Fruit fly (Drosophila melanogaster): ENCODE results near the gene CG5068.

The CG5068 gene

DNA sequence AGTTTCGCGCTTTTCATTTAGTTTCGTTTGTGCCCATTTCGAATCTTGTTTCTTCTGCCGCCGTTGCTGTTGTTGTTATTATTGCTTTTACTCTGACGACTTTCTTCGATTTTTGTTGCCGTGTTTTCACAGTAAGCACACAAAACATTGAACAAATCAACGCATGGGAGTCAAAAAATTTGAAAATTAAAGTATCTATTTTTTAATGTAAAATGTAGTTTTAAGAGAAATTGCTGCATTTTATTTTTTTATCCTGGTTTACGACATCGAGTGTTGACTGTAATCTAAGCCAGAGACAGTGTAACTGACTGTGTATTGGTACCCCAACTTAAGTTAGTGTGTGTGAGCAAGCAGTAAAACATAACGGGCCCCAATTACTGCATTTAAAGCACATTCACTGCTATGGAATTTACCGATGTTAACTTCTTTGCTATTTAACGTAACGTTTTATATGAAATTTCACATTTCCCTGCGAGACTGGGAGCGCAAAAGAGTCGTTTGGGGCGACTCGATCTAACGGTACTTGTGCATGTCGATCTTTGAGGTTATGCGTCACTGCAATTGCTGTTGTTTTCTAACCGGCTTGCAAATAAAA lies 9.8 kb downstream of the CG5068 start (continued):
- peak; percentile 31 for TF ChIP-seq fd85E (GFP tag; optimal IDR thresholded peaks at IDR 0.05)
- peak; percentile 89 for TF ChIP-seq dac (GFP tag; optimal IDR thresholded peaks at IDR 0.05)
- TF ChIP-seq dsx (GFP tag; optimal IDR thresholded peaks at IDR 0.05; ENCODE audit: poor library complexity, severe bottlenecking): no peak
- TF ChIP-seq Sox15 (GFP tag; optimal IDR thresholded peaks at IDR 0.05): peak; percentile 66
- peak; percentile 82 for TF ChIP-seq Ets21C (GFP tag; optimal IDR thresholded peaks at IDR 0.05)
- TF ChIP-seq CG10631 (GFP tag; optimal IDR thresholded peaks at IDR 0.05): no peak
- TF ChIP-seq CG6276 (GFP tag; optimal IDR thresholded peaks at IDR 0.05): peak; percentile 91
- TF ChIP-seq OdsH (GFP tag; optimal IDR thresholded peaks at IDR 0.05): peak; percentile 90
- TF ChIP-seq Hr38 (GFP tag; optimal IDR thresholded peaks at IDR 0.05): peak; percentile 75
- TF ChIP-seq net (GFP tag; optimal IDR thresholded peaks at IDR 0.05): peak; percentile 87
- TF ChIP-seq Gug (GFP tag; IDR thresholded peaks at IDR 0.05): peak; percentile 86
- TF ChIP-seq Smox (GFP tag; optimal IDR thresholded peaks at IDR 0.05): no peak
- TF ChIP-seq CG6854 (GFP tag; optimal IDR thresholded peaks at IDR 0.05): no peak
- TF ChIP-seq spab (GFP tag; optimal IDR thresholded peaks at IDR 0.05): no peak
- TF ChIP-seq CG4318 (GFP tag; optimal IDR thresholded peaks at IDR 0.05): peak; percentile 92
- peak; percentile 74 for TF ChIP-seq CG11762 (GFP tag; optimal IDR thresholded peaks at IDR 0.05; ENCODE audit: insufficient read depth)
- no peak for TF ChIP-seq CG6808 (GFP tag; optimal IDR thresholded peaks at IDR 0.05)
- peak; percentile 86 for TF ChIP-seq CG11902 (GFP tag; optimal IDR thresholded peaks at IDR 0.05)
- no peak for TF ChIP-seq CG10669 (GFP tag; optimal IDR thresholded peaks at IDR 0.05)
- peak; percentile 70 for TF ChIP-seq Eip93F (GFP tag; optimal IDR thresholded peaks at IDR 0.05)
- TF ChIP-seq achi (GFP tag; optimal IDR thresholded peaks at IDR 0.05): peak; percentile 87
- peak; percentile 95 for TF ChIP-seq CG15336 (GFP tag; IDR thresholded peaks at IDR 0.05)
- peak; percentile 82; the same call in 1 of the 2 replicates for TF ChIP-seq CG11294 (GFP tag; IDR thresholded peaks at IDR 0.05)
- TF ChIP-seq fd59A (GFP tag; optimal IDR thresholded peaks at IDR 0.05): peak; percentile 51
- peak; percentile 43 for TF ChIP-seq CG1621 (tag; optimal IDR thresholded peaks at IDR 0.05)
- TF ChIP-seq salr (GFP tag; optimal IDR thresholded peaks at IDR 0.05): peak in 1 of 2 experiments; percentile 31
- TF ChIP-seq pdm3 (GFP tag; optimal IDR thresholded peaks at IDR 0.05): peak; percentile 91

DNA sequence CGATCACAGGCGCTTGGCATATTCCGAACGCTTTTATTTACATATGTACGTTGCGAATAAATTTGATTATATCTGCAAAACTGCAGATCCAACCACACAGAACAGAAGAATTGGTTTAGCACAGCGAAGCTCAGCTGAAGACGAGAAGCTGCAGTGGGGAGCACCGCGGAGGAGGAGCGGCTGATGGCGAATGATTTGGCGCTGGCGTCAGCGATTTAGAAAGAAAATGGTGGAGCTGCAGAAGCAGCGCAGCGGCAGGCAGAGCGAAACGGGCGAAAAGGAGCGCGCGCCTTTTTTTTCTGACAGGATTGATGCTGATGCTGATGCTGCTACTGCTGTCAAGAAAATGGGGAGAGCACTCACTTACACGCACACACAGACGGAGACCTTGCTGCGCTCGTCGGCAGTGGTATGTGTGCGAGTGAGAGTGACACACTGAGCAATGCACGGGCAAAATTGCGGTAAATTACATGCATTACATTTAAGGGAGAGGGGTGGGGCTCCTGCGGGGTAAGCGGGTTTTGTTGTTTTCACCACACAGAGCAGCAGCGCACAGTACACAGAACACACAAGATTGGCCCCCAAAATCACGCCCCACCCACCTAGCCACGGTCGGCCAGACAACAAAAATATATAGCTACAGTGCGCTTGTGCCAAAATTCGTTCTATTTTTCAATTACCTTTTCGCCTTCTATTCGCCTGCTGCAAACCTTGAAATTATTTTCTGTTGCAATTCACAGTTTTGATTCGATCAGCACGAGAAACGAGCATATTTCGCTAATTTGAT lies 10.6 kb downstream of the CG5068 start:
- TF ChIP-seq svp (GFP tag) (peak; percentile 89), CG6163 (GFP tag; IDR thresholded peaks at IDR 0.05) (0 out of 3 replicates have a peak, but pooled peaks have one; percentile 18), ss (GFP tag; optimal IDR thresholded peaks at IDR 0.05) (peak in 1 of 2 experiments; percentile 21), CG9139 (GFP tag; optimal IDR thresholded peaks at IDR 0.05) (no peak), pdm3 (GFP tag; optimal IDR thresholded peaks at IDR 0.05) (no peak), CG11294 (GFP tag; IDR thresholded peaks at IDR 0.05) (no peak), net (GFP tag; optimal IDR thresholded peaks at IDR 0.05) (peak; percentile 18), CG15336 (GFP tag; IDR thresholded peaks at IDR 0.05) (0 out of 2 replicates have a peak, but pooled peaks have one; percentile 31), Blimp-1 (GFP tag; optimal IDR thresholded peaks at IDR 0.05) (peak; percentile 91), Eip78C (GFP tag) (peak; percentile 32), CG3919 (GFP tag; optimal IDR thresholded peaks at IDR 0.05) (peak; percentile 15), eg (GFP tag; IDR thresholded peaks at IDR 0.05) (0 out of 3 replicates have a peak, but pooled peaks have one; percentile 34), CG1621 (tag; optimal IDR thresholded peaks at IDR 0.05) (peak; percentile 2), dsx (GFP tag; optimal IDR thresholded peaks at IDR 0.05; ENCODE audit: poor library complexity, severe bottlenecking) (peak; percentile 26), CG8119 (GFP tag; IDR thresholded peaks at IDR 0.05) (peak; percentile 14; the same call in 1 of the 3 replicates), achi (GFP tag; optimal IDR thresholded peaks at IDR 0.05) (peak; percentile 52), CG10669 (GFP tag; optimal IDR thresholded peaks at IDR 0.05) (no peak), CG6854 (GFP tag; optimal IDR thresholded peaks at IDR 0.05) (peak; percentile 41), Sox102F (GFP tag; optimal IDR thresholded peaks at IDR 0.05) (peak; percentile 13), CG7368 (GFP tag; optimal IDR thresholded peaks at IDR 0.05) (no peak)

Measured in whole organism, prepupa.